Fruit fly (Drosophila melanogaster): ENCODE results near the gene CG5555.
A peak's percentile ranks its signal among the peaks of the same experiment; 100 is the strongest.

The CG5555 gene

DNA sequence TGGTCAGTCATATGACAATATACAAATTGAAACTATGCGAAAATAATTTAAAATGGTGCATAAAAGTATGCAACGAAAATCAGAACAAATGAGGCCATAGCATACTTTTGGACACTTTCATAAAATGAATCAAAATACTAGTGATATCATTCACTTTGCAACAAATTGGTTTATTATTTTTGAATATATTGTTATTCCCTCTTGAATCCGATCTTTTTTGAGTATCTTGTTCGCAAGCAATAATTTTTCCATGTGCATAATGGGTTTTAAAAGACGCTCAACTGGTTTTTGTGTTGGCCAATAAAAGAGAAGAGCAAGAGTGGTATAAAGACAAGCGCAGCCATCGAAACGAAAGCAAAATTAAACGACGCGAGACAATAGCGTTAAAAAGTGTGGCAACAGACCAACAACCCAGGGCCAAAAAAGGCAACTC lies 7.4 kb upstream of the CG5555 start (continued):
- peak; percentile 35 for TF ChIP-seq nom (GFP tag; optimal IDR thresholded peaks at IDR 0.05)
- peak; percentile 4 for TF ChIP-seq CG18599 (GFP tag; optimal IDR thresholded peaks at IDR 0.05)
- no peak for TF ChIP-seq klu (GFP tag; IDR thresholded peaks at IDR 0.05)
- TF ChIP-seq CG30020 (tag; optimal IDR thresholded peaks at IDR 0.05), result no peak
- TF ChIP-seq Deaf1 (tag; optimal IDR thresholded peaks at IDR 0.05), result peak; percentile 1
- TF ChIP-seq Dfd (GFP tag; optimal IDR thresholded peaks at IDR 0.05), result no peak
- no peak for TF ChIP-seq CG9609 (GFP tag; optimal IDR thresholded peaks at IDR 0.05)
- TF ChIP-seq CG18476 (GFP tag; optimal IDR thresholded peaks at IDR 0.05), result no peak
- TF ChIP-seq cato (GFP tag; optimal IDR thresholded peaks at IDR 0.05; ENCODE audit: borderline replicate concordance), result no peak
- TF ChIP-seq ATbp (GFP tag; optimal IDR thresholded peaks at IDR 0.05), result no peak
- TF ChIP-seq chinmo (GFP tag; IDR thresholded peaks at IDR 0.05; ENCODE audit: partially characterized antibody), result no peak
- TF ChIP-seq B-H2 (GFP tag; optimal IDR thresholded peaks at IDR 0.05), result no peak
- TF ChIP-seq Adf1 (GFP tag; IDR thresholded peaks at IDR 0.05), result no peak
- TF ChIP-seq Atf6 (GFP tag; IDR thresholded peaks at IDR 0.05), result no peak
- no peak for TF ChIP-seq oc (tag; optimal IDR thresholded peaks at IDR 0.05)
- no peak for TF ChIP-seq Six4 (GFP tag; optimal IDR thresholded peaks at IDR 0.05)
- TF ChIP-seq dmrt99B (tag; optimal IDR thresholded peaks at IDR 0.05), result peak; percentile 63
- no peak for TF ChIP-seq Nf-YA (GFP tag; IDR thresholded peaks at IDR 0.05)
- TF ChIP-seq chn (GFP tag; optimal IDR thresholded peaks at IDR 0.05), result no peak
- TF ChIP-seq HLH4C (GFP tag; IDR thresholded peaks at IDR 0.05; ENCODE audit: partially characterized antibody), result no peak
- TF ChIP-seq BtbVII (GFP tag; optimal IDR thresholded peaks at IDR 0.05), result no peak
- no peak for TF ChIP-seq CG1529 (GFP tag; optimal IDR thresholded peaks at IDR 0.05)
- TF ChIP-seq Ets65A (GFP tag), result no peak
- TF ChIP-seq CG17802 (tag; optimal IDR thresholded peaks at IDR 0.05), result no peak
- TF ChIP-seq ind (GFP tag; optimal IDR thresholded peaks at IDR 0.05), result peak; percentile 42
- peak; percentile 6 for TF ChIP-seq CG10209 (GFP tag; optimal IDR thresholded peaks at IDR 0.05)
- no peak for TF ChIP-seq kni (GFP tag; optimal IDR thresholded peaks at IDR 0.05)
- no peak for TF ChIP-seq hkb (optimal IDR thresholded peaks at IDR 0.05)
- TF ChIP-seq hkb (GFP tag; IDR thresholded peaks at IDR 0.05), result peak; percentile 40; the same call in 1 of the 2 replicates
- no peak for TF ChIP-seq vfl (GFP tag; optimal IDR thresholded peaks at IDR 0.05)
- TF ChIP-seq Antp (GFP tag; optimal IDR thresholded peaks at IDR 0.05), result no peak
- no peak for TF ChIP-seq hb (GFP tag; IDR thresholded peaks at IDR 0.05; ENCODE audit: partially characterized antibody)
- no peak for TF ChIP-seq CG3163 (GFP tag; optimal IDR thresholded peaks at IDR 0.05)
- no peak for TF ChIP-seq CG2199 (GFP tag; IDR thresholded peaks at IDR 0.05)
- no peak for TF ChIP-seq CG15601 (tag; optimal IDR thresholded peaks at IDR 0.05)
- TF ChIP-seq Gsc (GFP tag; IDR thresholded peaks at IDR 0.05), result no peak
- TF ChIP-seq rib (GFP tag; IDR thresholded peaks at IDR 0.05), result no peak
- peak; percentile 98 for TF ChIP-seq CG17612 (GFP tag; IDR thresholded peaks at IDR 0.05)
- TF ChIP-seq CG9932 (GFP tag; IDR thresholded peaks at IDR 0.05), result no peak
- no peak for TF ChIP-seq Trl (optimal IDR thresholded peaks at IDR 0.05)
- TF ChIP-seq Trl (GFP tag; optimal IDR thresholded peaks at IDR 0.05), result no peak
- TF ChIP-seq Pdp1 (GFP tag; optimal IDR thresholded peaks at IDR 0.05), result no peak
- TF ChIP-seq pros (GFP tag; optimal IDR thresholded peaks at IDR 0.05), result peak; percentile 12
- peak; percentile 51 for TF ChIP-seq CG2678 (tag; optimal IDR thresholded peaks at IDR 0.05)
- no peak for TF ChIP-seq tll (GFP tag; optimal IDR thresholded peaks at IDR 0.05)
- TF ChIP-seq CG33213 (GFP tag; optimal IDR thresholded peaks at IDR 0.05), result no peak
- TF ChIP-seq CG14441 (GFP tag; IDR thresholded peaks at IDR 0.05), result no peak
- no peak for TF ChIP-seq Abd-B (GFP tag; optimal IDR thresholded peaks at IDR 0.05)
- peak; percentile 13 for TF ChIP-seq CG17385 (GFP tag; optimal IDR thresholded peaks at IDR 0.05)
- TF ChIP-seq abd-A (tag; optimal IDR thresholded peaks at IDR 0.05), result peak; percentile 15
- no peak for TF ChIP-seq HLHmδ (GFP tag; optimal IDR thresholded peaks at IDR 0.05)
- TF ChIP-seq dysf (GFP tag; IDR thresholded peaks at IDR 0.05), result no peak
